Worm (Caenorhabditis elegans) whole organism, late embryonic: ENCODE data around the gene dpr-1.

Experiments
- C08G9.2 ChIP-seq: sonication (generic microtip); optimal IDR thresholded peaks from 2 replicates; lab custom pipeline; 2016; ENCODE audit warnings: mild to moderate bottlenecking, missing genetic modification characterization, moderate library complexity, missing compliant biosample characterization
- K02D7.2 ChIP-seq: sonication (generic microtip); optimal IDR thresholded peaks from 2 replicates; lab custom pipeline; 2017; ENCODE audit warnings: mild to moderate bottlenecking, missing genetic modification characterization, missing compliant biosample characterization
- Y22D7AL.16 ChIP-seq: sonication (generic microtip); optimal IDR thresholded peaks from 2 replicates; lab custom pipeline; 2016; ENCODE audit warnings: missing genetic modification characterization, missing compliant biosample characterization
- ahr-1 ChIP-seq: sonication (generic microtip); optimal IDR thresholded peaks from 2 replicates; lab custom pipeline; 2016; ENCODE audit warnings: missing genetic modification characterization, missing compliant biosample characterization
- ceh-18 ChIP-seq: sonication (generic microtip); optimal IDR thresholded peaks from 2 replicates; lab custom pipeline; 2016; ENCODE audit warnings: missing genetic modification characterization, missing compliant biosample characterization
- ceh-19 ChIP-seq: fragments of 200-800 bp; sonication (Bioruptor generic); optimal IDR thresholded peaks from 2 replicates; lab custom pipeline; 2018; ENCODE audit warnings: mild to moderate bottlenecking, missing genetic modification characterization, missing compliant biosample characterization
- ceh-2 ChIP-seq: sonication (generic microtip); optimal IDR thresholded peaks from 2 replicates; lab custom pipeline; 2016; ENCODE audit warnings: missing genotype, missing genetic modification characterization, missing compliant biosample characterization
- ceh-30 ChIP-seq: fragments of 150-350 bp; optimal IDR thresholded peaks from 2 replicates; lab custom pipeline; 2014; ENCODE audit warnings: missing biosample characterization, missing genetic modification characterization
- ceh-34 ChIP-seq: sonication (generic microtip); optimal IDR thresholded peaks from 2 replicates; lab custom pipeline; 2016; ENCODE audit warnings: mild to moderate bottlenecking, missing genetic modification characterization, missing compliant biosample characterization
- ceh-48 ChIP-seq: sonication (generic microtip); optimal IDR thresholded peaks from 2 replicates; lab custom pipeline; 2016; ENCODE audit warnings: missing genetic modification characterization, inconsistent platforms, missing compliant biosample characterization
- ceh-6 ChIP-seq: fragments of 200-800 bp; sonication (Bioruptor generic); optimal IDR thresholded peaks from 2 replicates; lab custom pipeline; 2018; ENCODE audit warnings: mild to moderate bottlenecking, missing genetic modification characterization, missing compliant biosample characterization
- ceh-9 ChIP-seq: sonication (generic microtip); optimal IDR thresholded peaks from 2 replicates; lab custom pipeline; 2016; ENCODE audit warnings: mild to moderate bottlenecking, missing genetic modification characterization, inconsistent platforms, missing compliant biosample characterization
- dmd-4 ChIP-seq: sonication (generic microtip); optimal IDR thresholded peaks from 2 replicates; lab custom pipeline; 2016; ENCODE audit warnings: borderline replicate concordance, missing genetic modification characterization, missing compliant biosample characterization
- ets-4 ChIP-seq: sonication (generic microtip); optimal IDR thresholded peaks from 2 replicates; lab custom pipeline; 2016; ENCODE audit warnings: missing genetic modification characterization, missing compliant biosample characterization
- eyg-1 ChIP-seq: sonication (generic microtip); optimal IDR thresholded peaks from 2 replicates; lab custom pipeline; 2016; ENCODE audit warnings: missing genotype, missing genetic modification characterization, missing compliant biosample characterization
- fax-1 ChIP-seq: sonication (generic microtip); optimal IDR thresholded peaks from 2 replicates; lab custom pipeline; 2016; ENCODE audit warnings: missing genotype, missing genetic modification characterization, missing compliant biosample characterization
- fkh-10 ChIP-seq: fragments of 150-350 bp; optimal IDR thresholded peaks from 2 replicates; lab custom pipeline; 2014; ENCODE audit warnings: missing biosample characterization, missing genetic modification reagents, missing genetic modification characterization
- gmeb-2 ChIP-seq: sonication (generic microtip); optimal IDR thresholded peaks from 2 replicates; lab custom pipeline; 2016; ENCODE audit warnings: missing genetic modification characterization, inconsistent platforms, missing compliant biosample characterization
- hlh-13 ChIP-seq: fragments of 200-800 bp; sonication (Bioruptor generic); optimal IDR thresholded peaks from 2 replicates; lab custom pipeline; 2018; ENCODE audit warnings: mild to moderate bottlenecking, missing genetic modification characterization, missing compliant biosample characterization
- hlh-15 ChIP-seq: sonication (generic microtip); optimal IDR thresholded peaks from 2 replicates; lab custom pipeline; 2016; ENCODE audit warnings: missing genetic modification characterization, missing compliant biosample characterization
- hlh-30 ChIP-seq: sonication (generic microtip); optimal IDR thresholded peaks from 2 replicates; lab custom pipeline; 2017; ENCODE audit warnings: antibody characterized with exemption, missing genetic modification characterization, missing compliant biosample characterization; ENCODE audit not compliant: insufficient read depth
- hlh-8 ChIP-seq: sonication (generic microtip); optimal IDR thresholded peaks from 2 replicates; lab custom pipeline; 2016; ENCODE audit warnings: missing genotype, missing genetic modification characterization, missing compliant biosample characterization
- lim-6 ChIP-seq: sonication (generic microtip); optimal IDR thresholded peaks from 2 replicates; lab custom pipeline; 2016; ENCODE audit warnings: missing genetic modification characterization, missing compliant biosample characterization
- madf-2 ChIP-seq: sonication (generic microtip); optimal IDR thresholded peaks from 2 replicates; lab custom pipeline; 2017; ENCODE audit warnings: missing genetic modification characterization, missing compliant biosample characterization
- nfya-1 ChIP-seq: sonication (generic microtip); optimal IDR thresholded peaks from 2 replicates; lab custom pipeline; 2017; ENCODE audit warnings: missing genetic modification characterization, mild to moderate bottlenecking, missing compliant biosample characterization, antibody characterized with exemption, moderate library complexity
- pag-3 ChIP-seq: sonication (generic microtip); optimal IDR thresholded peaks from 2 replicates; lab custom pipeline; 2016; ENCODE audit warnings: missing compliant biosample characterization, missing genetic modification characterization, borderline replicate concordance
- pat-9 ChIP-seq: fragments of 200-800 bp; sonication (Bioruptor generic); optimal IDR thresholded peaks from 2 replicates; lab custom pipeline; 2018; ENCODE audit warnings: mild to moderate bottlenecking, missing genetic modification characterization, moderate library complexity, missing compliant biosample characterization
- pax-1 ChIP-seq: fragments of 150-350 bp; optimal IDR thresholded peaks from 2 replicates; lab custom pipeline; 2014; ENCODE audit warnings: missing biosample characterization, missing genetic modification characterization
- pha-4 ChIP-seq: fragments of 150-350 bp; optimal IDR thresholded peaks from 2 replicates; lab custom pipeline; 2018; ENCODE audit warnings: missing biosample characterization, missing genetic modification reagents, missing genetic modification characterization
- pros-1 ChIP-seq: fragments of 150-350 bp; optimal IDR thresholded peaks from 2 replicates; lab custom pipeline; 2014; ENCODE audit warnings: missing biosample characterization, missing genetic modification reagents, missing genetic modification characterization
- rnt-1 ChIP-seq: sonication (generic microtip); optimal IDR thresholded peaks from 2 replicates; lab custom pipeline; 2016; ENCODE audit warnings: missing genetic modification characterization, missing compliant biosample characterization
- sdc-2 ChIP-seq: sonication (generic microtip); optimal IDR thresholded peaks from 2 replicates; lab custom pipeline; 2016; ENCODE audit warnings: missing genotype, missing genetic modification characterization, missing compliant biosample characterization
- sox-2 ChIP-seq: fragments of 200-800 bp; sonication (Bioruptor generic); IDR thresholded peaks from 2 replicates; pipeline ENCODE4 v1.3.6; 2022; ENCODE audit warnings: missing genetic modification reagents, missing genetic modification characterization, missing compliant biosample characterization
- sox-4 ChIP-seq: sonication (generic microtip); optimal IDR thresholded peaks from 2 replicates; lab custom pipeline; 2017; ENCODE audit warnings: mild to moderate bottlenecking, missing genetic modification characterization, inconsistent platforms, missing compliant biosample characterization
- syd-9 ChIP-seq: sonication (generic microtip); optimal IDR thresholded peaks from 2 replicates; lab custom pipeline; 2016; ENCODE audit warnings: mild to moderate bottlenecking, missing genetic modification characterization, moderate library complexity, missing compliant biosample characterization
- tbx-2 ChIP-seq: sonication (generic microtip); optimal IDR thresholded peaks from 2 replicates; lab custom pipeline; 2016; ENCODE audit warnings: missing genetic modification characterization, missing compliant biosample characterization
- unc-42 ChIP-seq: sonication (generic microtip); optimal IDR thresholded peaks from 2 replicates; lab custom pipeline; 2016; ENCODE audit warnings: missing genotype, missing genetic modification characterization, missing compliant biosample characterization
- unc-55 ChIP-seq: sonication (generic microtip); optimal IDR thresholded peaks from 2 replicates; lab custom pipeline; 2017; ENCODE audit warnings: missing biosample characterization, missing genetic modification reagents, missing genetic modification characterization
- unc-86 ChIP-seq: sonication (generic microtip); optimal IDR thresholded peaks from 2 replicates; lab custom pipeline; 2016; ENCODE audit warnings: missing genetic modification characterization, missing compliant biosample characterization
- zip-5 ChIP-seq: sonication (generic microtip); optimal IDR thresholded peaks from 2 replicates; lab custom pipeline; 2016; ENCODE audit warnings: missing genetic modification characterization, missing compliant biosample characterization
- ztf-16 ChIP-seq: sonication (generic microtip); optimal IDR thresholded peaks from 2 replicates; lab custom pipeline; 2017; ENCODE audit warnings: missing genetic modification characterization, missing compliant biosample characterization

The dpr-1 gene

DNA sequence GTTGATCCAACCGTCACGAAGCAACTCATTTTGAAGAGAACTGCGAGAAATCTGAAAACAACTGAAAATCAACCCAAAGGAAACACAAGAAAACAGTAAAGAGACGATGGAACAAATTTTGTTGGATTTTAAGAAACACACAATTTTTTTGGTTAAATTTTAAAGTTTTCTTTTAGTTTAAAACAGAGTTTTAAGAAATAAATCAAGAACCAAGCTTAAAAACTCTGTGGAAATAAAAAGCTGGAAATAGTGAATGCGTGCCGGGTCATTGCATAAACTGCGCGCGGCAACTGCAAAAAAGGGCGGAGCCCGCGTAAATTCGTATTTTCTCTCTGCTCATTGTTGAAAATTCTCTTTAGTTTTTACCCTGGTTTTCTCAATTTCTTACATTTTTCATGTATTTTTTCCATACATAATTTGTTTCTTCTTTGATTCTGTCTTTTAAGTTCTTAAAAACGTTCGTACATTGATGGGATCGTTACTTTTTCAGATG is 20.0 kb upstream of the dpr-1 start, which contains the start of the genes algn-13 and R10D12.13 (continued):
- TF ChIP-seq lim-6 (tag; lab: Kevin White, UChicago) = peak; percentile 32
- TF ChIP-seq unc-55 (GFP tag; lab: Kevin White, UChicago) = no peak
- TF ChIP-seq hlh-15 = peak; percentile 53
- TF ChIP-seq nfya-1 = peak; percentile 78
- TF ChIP-seq hlh-8 (tag; lab: Kevin White, UChicago) = peak; percentile 82
- TF ChIP-seq ceh-30 (tag; lab: Kevin White, UChicago) = no peak
- TF ChIP-seq syd-9 (tag; lab: Kevin White, UChicago) = peak; percentile 56
- peak; percentile 73 for TF ChIP-seq C08G9.2 (tag; lab: Kevin White, UChicago)
- peak; percentile 56 for TF ChIP-seq ceh-6 (GFP tag; lab: Kevin White, UChicago)
- TF ChIP-seq ceh-18 (tag; lab: Kevin White, UChicago) = peak; percentile 45
- TF ChIP-seq sox-4 (tag; lab: Kevin White, UChicago) = peak; percentile 79
- TF ChIP-seq sdc-2 (tag; lab: Kevin White, UChicago) = peak; percentile 69
- peak; percentile 56 for TF ChIP-seq Y22D7AL.16
- peak; percentile 75 for TF ChIP-seq rnt-1
- TF ChIP-seq fax-1 (tag; lab: Kevin White, UChicago) = peak; percentile 76
- peak; percentile 66 for TF ChIP-seq hlh-13 (GFP tag; lab: Kevin White, UChicago)
- peak; percentile 64 for TF ChIP-seq unc-86

DNA sequence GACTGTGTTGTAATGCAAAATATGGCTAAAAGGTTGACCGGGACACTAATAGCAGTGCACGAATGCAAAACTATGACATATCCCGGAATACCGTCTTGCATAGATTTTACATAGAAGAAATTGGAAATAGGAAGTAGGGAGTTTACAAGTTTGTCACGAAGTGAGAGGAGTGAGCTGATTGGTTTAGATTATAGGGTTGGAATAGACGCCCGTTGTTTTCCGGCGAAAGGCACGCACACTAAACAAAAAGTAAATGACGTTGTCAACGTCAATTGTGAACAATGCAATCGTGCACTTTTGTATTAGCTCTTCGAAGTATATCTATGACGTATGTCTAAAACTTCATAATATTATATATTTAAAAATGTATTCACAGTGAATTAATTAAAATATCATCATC is 18.9 kb upstream of the dpr-1 start, which contains the start of gene srh-24:
TSS of gene srh-24 (minus strand) at position 101 of the 400 bp plus-strand sequence.
- no peak for TF ChIP-seq K02D7.2 (tag; lab: Kevin White, UChicago)
- no peak for TF ChIP-seq dmd-4
- TF ChIP-seq ceh-9 (tag; lab: Kevin White, UChicago) = no peak
- TF ChIP-seq ceh-2 = no peak
- no peak for TF ChIP-seq sox-4 (tag; lab: Kevin White, UChicago)
- TF ChIP-seq sox-2 (GFP tag; lab: Robert Waterston, UW) = no peak
- TF ChIP-seq madf-2 (tag; lab: Kevin White, UChicago) = no peak
- no peak for TF ChIP-seq hlh-8 (tag; lab: Kevin White, UChicago)
- no peak for TF ChIP-seq gmeb-2 (tag; lab: Kevin White, UChicago)
- no peak for TF ChIP-seq pat-9 (tag; lab: Kevin White, UChicago)
- no peak for TF ChIP-seq sdc-2 (tag; lab: Kevin White, UChicago)
- no peak for TF ChIP-seq ahr-1 (tag; lab: Kevin White, UChicago)
- TF ChIP-seq ceh-48 = no peak
- no peak for TF ChIP-seq zip-5 (tag; lab: Kevin White, UChicago)
- TF ChIP-seq pag-3 (tag; lab: Kevin White, UChicago) = no peak

- no peak for TF ChIP-seq ceh-30 (tag; lab: Kevin White, UChicago)
- no peak for TF ChIP-seq pat-9 (tag; lab: Kevin White, UChicago)
- TF ChIP-seq fax-1 (tag; lab: Kevin White, UChicago) = no peak
- TF ChIP-seq ceh-9 (tag; lab: Kevin White, UChicago) = no peak
- no peak for TF ChIP-seq Y22D7AL.16
- no peak for TF ChIP-seq lim-6 (tag; lab: Kevin White, UChicago)
- no peak for TF ChIP-seq ceh-19 (GFP tag; lab: Kevin White, UChicago)
- no peak for TF ChIP-seq K02D7.2 (tag; lab: Kevin White, UChicago)
- no peak for TF ChIP-seq unc-55 (GFP tag; lab: Kevin White, UChicago)
- TF ChIP-seq ztf-16 (tag; lab: Kevin White, UChicago) = no peak
Observed at ce11 chrV:13958247-13958646, 16.3 kb upstream of the dpr-1 start, which contains the start of gene R10D12.10. TSS of gene R10D12.10 (minus strand) at chrV:13958347.

- no peak for TF ChIP-seq rnt-1
- no peak for TF ChIP-seq ets-4 (tag; lab: Kevin White, UChicago)
- no peak for TF ChIP-seq pag-3 (tag; lab: Kevin White, UChicago)
- no peak for TF ChIP-seq eyg-1
- no peak for TF ChIP-seq tbx-2 (tag; lab: Kevin White, UChicago)
- no peak for TF ChIP-seq ahr-1 (tag; lab: Kevin White, UChicago)
- TF ChIP-seq unc-42 (tag; lab: Kevin White, UChicago) = no peak
- no peak for TF ChIP-seq pros-1 (tag; lab: Kevin White, UChicago)
- no peak for TF ChIP-seq gmeb-2 (tag; lab: Kevin White, UChicago)
- TF ChIP-seq hlh-30 = no peak
- no peak for TF ChIP-seq ceh-34 (tag; lab: Kevin White, UChicago)
- TF ChIP-seq ceh-9 (tag; lab: Kevin White, UChicago) = no peak
- no peak for TF ChIP-seq sox-2 (GFP tag; lab: Robert Waterston, UW)
- no peak for TF ChIP-seq pha-4 (tag; lab: Kevin White, UChicago)
- no peak for TF ChIP-seq nfya-1
- TF ChIP-seq fkh-10 (GFP tag; lab: Kevin White, UChicago) = no peak
- no peak for TF ChIP-seq pax-1 (tag; lab: Kevin White, UChicago)
Observed at ce11 chrV:13957691-13958090, 15.7 kb upstream of the dpr-1 start.
